Worm (Caenorhabditis elegans): ENCODE data around the gene C25D7.10.

Gene C25D7.10

ce11 chrV:15071015-15071810 lies 3.9 kb downstream of the C25D7.10 start, which contains the start of gene unc-76 (continued):
- TF ChIP-seq daf-12 (tag; optimal IDR thresholded peaks at IDR 0.05) (no peak), skn-1 (tag; optimal IDR thresholded peaks at IDR 0.05) (no peak), fkh-10 (GFP tag; optimal IDR thresholded peaks at IDR 0.05) (peak; percentile 54), pqm-1 (tag; optimal IDR thresholded peaks at IDR 0.05) (no peak), nhr-77 (tag; optimal IDR thresholded peaks at IDR 0.05) (no peak), lsy-12 (tag; optimal IDR thresholded peaks at IDR 0.05) (peak; percentile 54), ceh-9 (tag; optimal IDR thresholded peaks at IDR 0.05) (no peak), elt-2 (tag; optimal IDR thresholded peaks at IDR 0.05) (peak; percentile 0), jun-1 (tag; optimal IDR thresholded peaks at IDR 0.05) (no peak), nhr-11 (tag; optimal IDR thresholded peaks at IDR 0.05) (peak; percentile 56), nhr-12 (tag; optimal IDR thresholded peaks at IDR 0.05) (no peak), snpc-4 (tag; optimal IDR thresholded peaks at IDR 0.05) (peak; percentile 61), ZK546.5 (tag; optimal IDR thresholded peaks at IDR 0.05) (no peak), ceh-16 (tag; optimal IDR thresholded peaks at IDR 0.05) (no peak), aly-2 (tag; optimal IDR thresholded peaks at IDR 0.05) (no peak), unc-39 (tag; optimal IDR thresholded peaks at IDR 0.05) (no peak)

ce11 chrV:15072738-15073137 lies 5.5 kb downstream of the C25D7.10 start:
- TF ChIP-seq lin-15B (tag; optimal IDR thresholded peaks at IDR 0.05), result no peak
- no peak for TF ChIP-seq mdl-1 (tag; optimal IDR thresholded peaks at IDR 0.05)
- TF ChIP-seq elt-1 (tag; optimal IDR thresholded peaks at IDR 0.05), result no peak
- no peak for TF ChIP-seq nhr-76 (tag; optimal IDR thresholded peaks at IDR 0.05)
- no peak for TF ChIP-seq ztf-11 (tag; optimal IDR thresholded peaks at IDR 0.05)
- peak; percentile 6 for TF ChIP-seq nfya-1 (tag; optimal IDR thresholded peaks at IDR 0.05; ENCODE audit: insufficient read depth)
- peak; percentile 78 for TF ChIP-seq egl-5 (tag; optimal IDR thresholded peaks at IDR 0.05)
- TF ChIP-seq jun-1 (tag; optimal IDR thresholded peaks at IDR 0.05), result no peak
- no peak for TF ChIP-seq fkh-2 (tag; optimal IDR thresholded peaks at IDR 0.05)
- no peak for TF ChIP-seq eor-1 (tag; optimal IDR thresholded peaks at IDR 0.05)
- TF ChIP-seq unc-39 (tag; optimal IDR thresholded peaks at IDR 0.05), result no peak
- no peak for TF ChIP-seq nhr-12 (tag; optimal IDR thresholded peaks at IDR 0.05)
- no peak for TF ChIP-seq nhr-23 (tag; optimal IDR thresholded peaks at IDR 0.05)
- TF ChIP-seq pqm-1 (tag; optimal IDR thresholded peaks at IDR 0.05), result no peak
- no peak for TF ChIP-seq egl-27 (tag; optimal IDR thresholded peaks at IDR 0.05)
- no peak for TF ChIP-seq ceh-9 (tag; optimal IDR thresholded peaks at IDR 0.05)

ce11 chrV:15074907-15075306 lies 7.6 kb downstream of the C25D7.10 start:
- TF ChIP-seq lin-15B (tag; optimal IDR thresholded peaks at IDR 0.05) (peak; percentile 30), ceh-16 (tag; optimal IDR thresholded peaks at IDR 0.05) (no peak), egl-5 (tag; optimal IDR thresholded peaks at IDR 0.05) (peak; percentile 19), fkh-10 (GFP tag; optimal IDR thresholded peaks at IDR 0.05) (peak; percentile 26), lin-39 (tag; optimal IDR thresholded peaks at IDR 0.05) (peak; percentile 78), nfya-1 (tag; optimal IDR thresholded peaks at IDR 0.05; ENCODE audit: insufficient read depth) (peak; percentile 51), eor-1 (tag; optimal IDR thresholded peaks at IDR 0.05) (no peak), nhr-23 (tag; optimal IDR thresholded peaks at IDR 0.05) (no peak)

- no peak for TF ChIP-seq zag-1 (tag; optimal IDR thresholded peaks at IDR 0.05)
- no peak for TF ChIP-seq elt-1 (tag; optimal IDR thresholded peaks at IDR 0.05)
Observed at ce11 chrV:15078560-15078959, 11.3 kb downstream of the C25D7.10 start.

ce11 chrV:15082291-15082690 lies 15.0 kb downstream of the C25D7.10 start, which contains the start of the genes C01G10.10 and C01G10.9:
TSS of gene C01G10.10 (minus strand) at chrV:15082441.
TSS of gene C01G10.9 (plus strand) at chrV:15082530.
- TF ChIP-seq elt-2 (tag; optimal IDR thresholded peaks at IDR 0.05) (peak; percentile 41), fos-1 (tag; optimal IDR thresholded peaks at IDR 0.05) (no peak), nhr-43 (tag; optimal IDR thresholded peaks at IDR 0.05; ENCODE audit: poor library complexity, severe bottlenecking) (peak; percentile 91), nhr-67 (tag; optimal IDR thresholded peaks at IDR 0.05) (no peak), unc-62 (GFP tag; optimal IDR thresholded peaks at IDR 0.05) (no peak), ztf-4 (tag; optimal IDR thresholded peaks at IDR 0.05) (no peak), pqm-1 (tag; optimal IDR thresholded peaks at IDR 0.05) (no peak), lin-39 (tag; optimal IDR thresholded peaks at IDR 0.05) (peak; percentile 16), elt-3 (tag; optimal IDR thresholded peaks at IDR 0.05) (no peak), ztf-11 (tag; optimal IDR thresholded peaks at IDR 0.05) (no peak), tbx-2 (tag; optimal IDR thresholded peaks at IDR 0.05) (no peak), unc-39 (tag; optimal IDR thresholded peaks at IDR 0.05) (no peak), mml-1 (tag; optimal IDR thresholded peaks at IDR 0.05) (no peak), nhr-237 (tag; optimal IDR thresholded peaks at IDR 0.05) (no peak), ceh-82 (tag; optimal IDR thresholded peaks at IDR 0.05) (no peak), eor-1 (tag; optimal IDR thresholded peaks at IDR 0.05) (peak in 1 of 2 experiments; percentile 67), hmg-11 (tag; optimal IDR thresholded peaks at IDR 0.05) (peak; percentile 33), nhr-77 (tag; optimal IDR thresholded peaks at IDR 0.05) (no peak), ceh-28 (tag; optimal IDR thresholded peaks at IDR 0.05) (no peak), pha-4 (tag; optimal IDR thresholded peaks at IDR 0.05) (peak; percentile 66), egl-27 (tag; optimal IDR thresholded peaks at IDR 0.05) (no peak), nhr-11 (tag; optimal IDR thresholded peaks at IDR 0.05) (no peak), ceh-9 (tag; optimal IDR thresholded peaks at IDR 0.05) (no peak), nhr-76 (tag; optimal IDR thresholded peaks at IDR 0.05) (no peak), fkh-10 (GFP tag; optimal IDR thresholded peaks at IDR 0.05) (no peak), ama-1 (optimal IDR thresholded peaks at IDR 0.05) (no peak)

All from whole organism, L3 larva.